Worm (Caenorhabditis elegans) whole organism, L3 larva: Measurements from ENCODE around the gene vps-53.

Experiments used
- R02D3.7 ChIP-seq: fragments of 150-350 bp; optimal IDR thresholded peaks from 2 replicates; lab custom pipeline; 2014; ENCODE audit warnings: missing biosample characterization, missing genetic modification characterization
- ZK546.5 ChIP-seq: sonication (generic microtip); optimal IDR thresholded peaks from 2 replicates; lab custom pipeline; 2017; ENCODE audit warnings: missing biosample characterization, missing genetic modification characterization
- aly-2 ChIP-seq: fragments of 150-350 bp; optimal IDR thresholded peaks from 2 replicates; lab custom pipeline; 2014; ENCODE audit warnings: missing biosample characterization, missing genetic modification characterization
- ama-1 ChIP-seq: fragments of 150-350 bp; optimal IDR thresholded peaks from 2 replicates; lab custom pipeline; 2018
- ceh-16 ChIP-seq: sonication (generic microtip); optimal IDR thresholded peaks from 2 replicates; lab custom pipeline; 2017; ENCODE audit warnings: missing biosample characterization, missing genetic modification characterization
- ceh-28 ChIP-seq: fragments of 150-350 bp; optimal IDR thresholded peaks from 2 replicates; lab custom pipeline; 2014; ENCODE audit warnings: missing biosample characterization, missing genetic modification reagents, missing genetic modification characterization
- ceh-82 ChIP-seq: fragments of 150-350 bp; optimal IDR thresholded peaks from 2 replicates; lab custom pipeline; 2014; ENCODE audit warnings: missing biosample characterization, missing genetic modification characterization
- ceh-9 ChIP-seq: sonication (generic microtip); optimal IDR thresholded peaks from 2 replicates; lab custom pipeline; 2018; ENCODE audit warnings: missing biosample characterization, missing genetic modification characterization
- daf-12 ChIP-seq: fragments of 150-350 bp; optimal IDR thresholded peaks from 2 replicates; lab custom pipeline; 2014; ENCODE audit warnings: missing biosample characterization, missing genetic modification reagents, missing genetic modification characterization
- egl-27 ChIP-seq: sonication (generic microtip); optimal IDR thresholded peaks from 4 replicates; lab custom pipeline; 2017; ENCODE audit warnings: missing biosample characterization, missing genetic modification reagents, missing genetic modification characterization
- elt-1 ChIP-seq: fragments of 150-350 bp; optimal IDR thresholded peaks from 2 replicates; lab custom pipeline; 2014; ENCODE audit warnings: missing biosample characterization, missing genetic modification characterization
- elt-2 ChIP-seq: sonication (generic microtip); optimal IDR thresholded peaks from 2 replicates; lab custom pipeline; 2016; ENCODE audit warnings: missing genetic modification reagents, mild to moderate bottlenecking, missing genetic modification characterization, missing compliant biosample characterization
- elt-3 ChIP-seq, 3 experiments: fragments of 150-350 bp in 1 of 3; sonication (generic microtip) in 2 of 3; optimal IDR thresholded peaks; 2 replicates in 2 of 3; 4 replicates in 1 of 3; lab custom pipeline; 2014 to 2017; ENCODE audit warnings: missing biosample characterization in 3 of 3, missing genetic modification characterization in 3 of 3
- eor-1 ChIP-seq, 2 experiments: fragments of 150-350 bp; optimal IDR thresholded peaks; 2 replicates each; lab custom pipeline; 2014 to 2018; ENCODE audit warnings: missing biosample characterization in 2 of 2, missing genetic modification characterization in 2 of 2
- fkh-10 ChIP-seq: sonication (generic microtip); optimal IDR thresholded peaks from 2 replicates; lab custom pipeline; 2017; ENCODE audit warnings: missing biosample characterization, missing genetic modification reagents, missing genetic modification characterization
- fkh-2 ChIP-seq: fragments of 150-350 bp; optimal IDR thresholded peaks from 2 replicates; lab custom pipeline; 2014; ENCODE audit warnings: missing biosample characterization, missing genetic modification reagents, missing genetic modification characterization
- fos-1 ChIP-seq: fragments of 150-350 bp; optimal IDR thresholded peaks from 2 replicates; lab custom pipeline; 2014; ENCODE audit warnings: missing biosample characterization, missing genetic modification characterization
- hmg-11 ChIP-seq: sonication (generic microtip); optimal IDR thresholded peaks from 2 replicates; lab custom pipeline; 2016; ENCODE audit warnings: missing genetic modification characterization, missing compliant biosample characterization
- lin-15B ChIP-seq: fragments of 150-350 bp; optimal IDR thresholded peaks from 2 replicates; lab custom pipeline; 2014; ENCODE audit warnings: missing biosample characterization, missing genetic modification characterization
- lin-39 ChIP-seq: fragments of 150-350 bp; optimal IDR thresholded peaks from 2 replicates; lab custom pipeline; 2018; ENCODE audit warnings: missing biosample characterization, missing genetic modification reagents, missing genetic modification characterization
- lsy-12 ChIP-seq: sonication (generic microtip); optimal IDR thresholded peaks from 2 replicates; lab custom pipeline; 2016; ENCODE audit warnings: mild to moderate bottlenecking, missing genetic modification characterization, missing compliant biosample characterization
- mdl-1 ChIP-seq: fragments of 150-350 bp; optimal IDR thresholded peaks from 2 replicates; lab custom pipeline; 2014; ENCODE audit warnings: missing biosample characterization, missing genetic modification characterization
- mml-1 ChIP-seq: fragments of 150-350 bp; sonication (generic microtip); optimal IDR thresholded peaks from 3 replicates; lab custom pipeline; 2014; ENCODE audit warnings: missing biosample characterization, missing genetic modification characterization
- nfya-1 ChIP-seq: sonication (generic microtip); optimal IDR thresholded peaks from 2 replicates; lab custom pipeline; 2017; ENCODE audit warnings: missing genetic modification characterization, mild to moderate bottlenecking, missing compliant biosample characterization, antibody characterized with exemption, moderate library complexity; ENCODE audit not compliant: insufficient read depth
- nhr-11 ChIP-seq: fragments of 150-350 bp; optimal IDR thresholded peaks from 2 replicates; lab custom pipeline; 2014; ENCODE audit warnings: missing biosample characterization, missing genetic modification characterization
- nhr-12 ChIP-seq: fragments of 150-350 bp; optimal IDR thresholded peaks from 2 replicates; lab custom pipeline; 2014; ENCODE audit warnings: missing biosample characterization, missing genetic modification characterization
- nhr-23 ChIP-seq: fragments of 150-350 bp; optimal IDR thresholded peaks from 2 replicates; lab custom pipeline; 2014; ENCODE audit warnings: missing biosample characterization, missing genetic modification reagents, missing genetic modification characterization
- nhr-25 ChIP-seq: sonication (generic microtip); optimal IDR thresholded peaks from 2 replicates; lab custom pipeline; 2017; ENCODE audit warnings: missing biosample characterization, missing genetic modification characterization
- nhr-28 ChIP-seq: fragments of 150-350 bp; optimal IDR thresholded peaks from 2 replicates; lab custom pipeline; 2014; ENCODE audit warnings: missing biosample characterization, missing genetic modification characterization
- nhr-43 ChIP-seq: sonication (generic microtip); optimal IDR thresholded peaks from 2 replicates; lab custom pipeline; 2016; ENCODE audit warnings: mild to moderate bottlenecking, missing genetic modification characterization, missing compliant biosample characterization; ENCODE audit not compliant: poor library complexity, severe bottlenecking
- nhr-67 ChIP-seq: fragments of 150-350 bp; optimal IDR thresholded peaks from 2 replicates; lab custom pipeline; 2014; ENCODE audit warnings: missing biosample characterization, missing genetic modification characterization
- nhr-76 ChIP-seq: fragments of 150-350 bp; sonication (generic microtip); optimal IDR thresholded peaks from 5 replicates; lab custom pipeline; 2014; ENCODE audit warnings: missing biosample characterization, missing genetic modification characterization
- nhr-77 ChIP-seq: fragments of 150-350 bp; optimal IDR thresholded peaks from 2 replicates; lab custom pipeline; 2014; ENCODE audit warnings: missing biosample characterization, missing genetic modification characterization
- pha-4 ChIP-seq: fragments of 150-350 bp; optimal IDR thresholded peaks from 2 replicates; lab custom pipeline; 2014; ENCODE audit warnings: missing biosample characterization, missing genetic modification reagents, missing genetic modification characterization
- pqm-1 ChIP-seq: fragments of 150-350 bp; optimal IDR thresholded peaks from 2 replicates; lab custom pipeline; 2017; ENCODE audit warnings: missing biosample characterization, missing genetic modification characterization, inconsistent platforms
- sea-2 ChIP-seq: fragments of 150-350 bp; sonication (generic microtip); optimal IDR thresholded peaks from 4 replicates; lab custom pipeline; 2014; ENCODE audit warnings: missing biosample characterization, missing genetic modification reagents, missing genetic modification characterization
- skn-1 ChIP-seq: fragments of 150-350 bp; optimal IDR thresholded peaks from 2 replicates; lab custom pipeline; 2014; ENCODE audit warnings: missing biosample characterization, missing genetic modification characterization
- snpc-4 ChIP-seq: fragments of 150-350 bp; optimal IDR thresholded peaks from 2 replicates; lab custom pipeline; 2014; ENCODE audit warnings: missing biosample characterization, missing genetic modification characterization
- tbx-2 ChIP-seq: sonication (generic microtip); optimal IDR thresholded peaks from 2 replicates; lab custom pipeline; 2016; ENCODE audit warnings: mild to moderate bottlenecking, missing genetic modification characterization, missing compliant biosample characterization
- unc-39 ChIP-seq: sonication (generic microtip); optimal IDR thresholded peaks from 4 replicates; lab custom pipeline; 2017; ENCODE audit warnings: missing biosample characterization, missing genetic modification characterization
- unc-62 ChIP-seq: fragments of 150-350 bp; sonication (generic microtip); optimal IDR thresholded peaks from 4 replicates; lab custom pipeline; 2014; ENCODE audit warnings: missing biosample characterization, missing genetic modification reagents, missing genetic modification characterization
- zag-1 ChIP-seq: fragments of 150-350 bp; optimal IDR thresholded peaks from 2 replicates; lab custom pipeline; 2014; ENCODE audit warnings: missing biosample characterization, missing genetic modification characterization
- ztf-11 ChIP-seq: fragments of 150-350 bp; optimal IDR thresholded peaks from 2 replicates; lab custom pipeline; 2014; ENCODE audit warnings: missing biosample characterization, missing genetic modification characterization
- ztf-4 ChIP-seq: fragments of 150-350 bp; optimal IDR thresholded peaks from 2 replicates; lab custom pipeline; 2014; ENCODE audit warnings: missing biosample characterization, missing genetic modification characterization

vps-53 gene

ce11 chrIII:9782483-9783081 lies 25.3 kb upstream of the vps-53 start, which contains the start of gene R10E11.6:
Gene R10E11.6, plus strand, starts transcription at chrIII:9783006.
- no peak for TF ChIP-seq mdl-1 (tag; lab: Kevin White, UChicago)
- no peak for TF ChIP-seq skn-1 (tag; lab: Kevin White, UChicago)
- TF ChIP-seq pha-4 (tag; lab: Kevin White, UChicago), result no peak
- no peak for TF ChIP-seq egl-27
- no peak for TF ChIP-seq snpc-4 (tag; lab: Kevin White, UChicago)
- no peak for TF ChIP-seq elt-2
- no peak for TF ChIP-seq unc-62 (GFP tag; lab: Kevin White, UChicago)
- no peak for TF ChIP-seq zag-1 (tag; lab: Kevin White, UChicago)
- no peak for TF ChIP-seq unc-39 (tag; lab: Kevin White, UChicago)
- TF ChIP-seq elt-1 (tag; lab: Kevin White, UChicago), result no peak
- TF ChIP-seq elt-3 (tag; optimal IDR thresholded peaks at IDR 0.05; lab: Kevin White, UChicago), result no peak
- TF ChIP-seq aly-2 (tag; lab: Kevin White, UChicago), result no peak
- no peak for TF ChIP-seq ama-1 (lab: Kevin White, UChicago)
- no peak for TF ChIP-seq fkh-2 (tag; lab: Kevin White, UChicago)
- no peak for TF ChIP-seq ceh-9 (tag; lab: Kevin White, UChicago)
- TF ChIP-seq nhr-25 (tag; lab: Kevin White, UChicago), result no peak
- no peak for TF ChIP-seq pqm-1 (tag; lab: Kevin White, UChicago)
- TF ChIP-seq ceh-16 (tag; lab: Kevin White, UChicago), result no peak
- no peak for TF ChIP-seq nhr-28 (tag; lab: Kevin White, UChicago)

- peak; percentile 15 for TF ChIP-seq elt-2
- TF ChIP-seq R02D3.7, result no peak
- peak; percentile 37 for TF ChIP-seq nhr-43 (tag; lab: Kevin White, UChicago)
- TF ChIP-seq ama-1 (lab: Kevin White, UChicago), result peak; percentile 75
Measured at ce11 chrIII:9782011-9782436, 24.7 kb upstream of the vps-53 start, which contains the start of gene vha-2. Gene vha-2, plus strand, starts transcription at chrIII:9782164.

ce11 chrIII:9780665-9781304 lies 23.5 kb upstream of the vps-53 start, which contains the start of gene vha-1:
Gene vha-1, plus strand, starts transcription at chrIII:9781254.
- TF ChIP-seq ceh-82 (tag; lab: Kevin White, UChicago) (no peak), nhr-77 (tag; lab: Kevin White, UChicago) (peak; percentile 40), egl-27 (no peak), mml-1 (tag; lab: Kevin White, UChicago) (no peak), ztf-4 (tag; lab: Kevin White, UChicago) (peak; percentile 52), pha-4 (tag; lab: Kevin White, UChicago) (peak; percentile 92), ceh-16 (tag; lab: Kevin White, UChicago) (no peak), fos-1 (tag; lab: Kevin White, UChicago) (peak; percentile 80), nhr-23 (peak; percentile 73), ztf-11 (tag; lab: Kevin White, UChicago) (no peak), ZK546.5 (tag; lab: Kevin White, UChicago) (peak; percentile 3), unc-39 (tag; lab: Kevin White, UChicago) (no peak), elt-3 (tag; optimal IDR thresholded peaks at IDR 0.05; lab: Kevin White, UChicago) (peak in 2 of 3 experiments; percentile 23 to 46), pqm-1 (tag; lab: Kevin White, UChicago) (peak; percentile 94), nhr-12 (tag; lab: Kevin White, UChicago) (no peak), elt-2 (peak; percentile 84), tbx-2 (no peak), aly-2 (tag; lab: Kevin White, UChicago) (no peak), mdl-1 (tag; lab: Kevin White, UChicago) (no peak), nhr-43 (tag; lab: Kevin White, UChicago) (peak; percentile 58), nhr-67 (no peak), lsy-12 (tag; lab: Kevin White, UChicago) (peak; percentile 80), elt-1 (tag; lab: Kevin White, UChicago) (no peak), hmg-11 (peak; percentile 57), nhr-76 (tag; lab: Kevin White, UChicago) (no peak), ama-1 (lab: Kevin White, UChicago) (peak; percentile 74), nhr-28 (tag; lab: Kevin White, UChicago) (no peak), ceh-9 (tag; lab: Kevin White, UChicago) (no peak), nhr-25 (tag; lab: Kevin White, UChicago) (peak; percentile 65), fkh-2 (tag; lab: Kevin White, UChicago) (no peak), zag-1 (tag; lab: Kevin White, UChicago) (no peak), snpc-4 (tag; lab: Kevin White, UChicago) (peak; percentile 70), daf-12 (tag; lab: Kevin White, UChicago) (no peak), unc-62 (GFP tag; lab: Kevin White, UChicago) (peak; percentile 63), R02D3.7 (peak; percentile 59), fkh-10 (GFP tag; lab: Kevin White, UChicago) (peak; percentile 16), nfya-1 (peak; percentile 90), ceh-28 (tag; lab: Kevin White, UChicago) (peak; percentile 66), eor-1 (tag; optimal IDR thresholded peaks at IDR 0.05; lab: Kevin White, UChicago) (no peak), lin-39 (tag; lab: Kevin White, UChicago) (peak; percentile 80), lin-15B (tag; lab: Kevin White, UChicago) (peak; percentile 98), sea-2 (no peak), nhr-11 (tag; lab: Kevin White, UChicago) (no peak)
